Worm (Caenorhabditis elegans) whole organism, mixed stage, embryonic: ENCODE data around the gene R04F11.5.

Experiments
- mep-1 ChIP-seq: fragments of 150-350 bp; optimal IDR thresholded peaks from 2 replicates; lab custom pipeline; 2017; ENCODE audit warnings: missing biosample characterization, missing genetic modification reagents, missing genetic modification characterization, inconsistent platforms
- nhr-12 ChIP-seq: fragments of 150-350 bp; optimal IDR thresholded peaks from 2 replicates; lab custom pipeline; 2014; ENCODE audit warnings: missing biosample characterization, missing genetic modification characterization

DNA sequence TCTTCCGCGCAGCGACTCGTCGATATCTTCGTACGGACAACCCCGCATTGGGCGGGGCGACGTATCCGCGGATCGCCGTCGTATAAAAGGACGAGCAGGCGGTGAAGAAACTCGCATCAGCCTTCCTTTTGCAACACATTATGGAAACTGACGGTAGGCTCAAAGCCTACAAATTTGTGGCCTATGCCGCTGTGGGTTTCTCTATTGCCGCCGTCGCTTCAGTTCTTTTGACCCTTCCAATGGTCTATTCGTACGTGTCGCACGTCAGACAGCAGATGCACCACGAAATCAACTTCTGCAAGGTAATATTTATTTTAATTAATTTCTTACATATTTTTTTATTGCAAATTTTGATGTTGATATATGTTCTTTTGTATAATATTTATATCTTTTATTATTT lies 35.1 kb upstream of the R04F11.5 start:
- TF ChIP-seq nhr-12 (tag; lab: Kevin White, UChicago), result no peak
- TF ChIP-seq mep-1 (tag; lab: Kevin White, UChicago), result no peak
